Fruit fly (Drosophila melanogaster): ENCODE data around the gene Cse1.

Cse1 gene

dm6 chr2L:16793970-16794369 is 31.0 kb downstream of the Cse1 start, which contains the start of gene Ugt37C2:
Gene Ugt37C2 (plus strand): TSS chr2L:16794211.
- TF ChIP-seq CG17829 (tag; optimal IDR thresholded peaks at IDR 0.05) (no peak), p53 (GFP tag; optimal IDR thresholded peaks at IDR 0.05) (no peak), CG1792 (GFP tag; optimal IDR thresholded peaks at IDR 0.05) (no peak), CG2129 (GFP tag; IDR thresholded peaks at IDR 0.05; ENCODE audit: partially characterized antibody) (no peak), Trl (optimal IDR thresholded peaks at IDR 0.05) (peak; percentile 58 to 61), Trl (GFP tag; optimal IDR thresholded peaks at IDR 0.05) (no peak), Dbx (GFP tag; IDR thresholded peaks at IDR 0.05) (0 out of 3 replicates have a peak, but pooled peaks have one; percentile 23), eyg (GFP tag; optimal IDR thresholded peaks at IDR 0.05) (no peak), CG8290 (GFP tag; optimal IDR thresholded peaks at IDR 0.05) (no peak), CG8290 (tag; optimal IDR thresholded peaks at IDR 0.05) (peak in 1 of 2 experiments; percentile 12), Elba2 (GFP tag; optimal IDR thresholded peaks at IDR 0.05) (no peak), CG11456 (GFP tag; IDR thresholded peaks at IDR 0.05) (0 out of 3 replicates have a peak, but pooled peaks have one; percentile 20), hbn (GFP tag; IDR thresholded peaks at IDR 0.05; ENCODE audit: partially characterized antibody) (0 out of 2 replicates have a peak, but pooled peaks have one; percentile 28), CG12769 (tag; optimal IDR thresholded peaks at IDR 0.05) (peak; percentile 40), exex (tag; optimal IDR thresholded peaks at IDR 0.05) (peak; percentile 11), CG10654 (GFP tag; optimal IDR thresholded peaks at IDR 0.05) (no peak), sc (optimal IDR thresholded peaks at IDR 0.05) (no peak), sc (GFP tag; optimal IDR thresholded peaks at IDR 0.05) (no peak), ranshi (GFP tag; IDR thresholded peaks at IDR 0.05) (0 out of 2 replicates have a peak, but pooled peaks have one; percentile 14), HmgZ (tag; optimal IDR thresholded peaks at IDR 0.05) (no peak), chinmo (GFP tag; IDR thresholded peaks at IDR 0.05; ENCODE audit: partially characterized antibody) (0 out of 4 replicates have a peak, but pooled peaks have one; percentile 30), CG32767 (GFP tag; IDR thresholded peaks at IDR 0.05) (no peak), Med (GFP tag) (peak; percentile 54), CG4617 (GFP tag; optimal IDR thresholded peaks at IDR 0.05; ENCODE audit: borderline replicate concordance) (no peak), sug (tag; optimal IDR thresholded peaks at IDR 0.05) (peak; percentile 16), zfh1 (GFP tag; IDR thresholded peaks at IDR 0.05) (no peak), CG13296 (GFP tag; optimal IDR thresholded peaks at IDR 0.05) (no peak), CG4424 (GFP tag; optimal IDR thresholded peaks at IDR 0.05) (no peak), ttk (GFP tag; IDR thresholded peaks at IDR 0.05) (no peak), Jarid2 (GFP tag; optimal IDR thresholded peaks at IDR 0.05) (peak; percentile 80), twi (tag; optimal IDR thresholded peaks at IDR 0.05) (no peak), lbe (GFP tag; optimal IDR thresholded peaks at IDR 0.05) (no peak), CG33213 (GFP tag; optimal IDR thresholded peaks at IDR 0.05) (no peak), ken (GFP tag; IDR thresholded peaks at IDR 0.05) (0 out of 3 replicates have a peak, but pooled peaks have one; percentile 3), CG4404 (GFP tag; IDR thresholded peaks at IDR 0.05) (no peak), pita (GFP tag; optimal IDR thresholded peaks at IDR 0.05) (no peak), CG3163 (GFP tag; optimal IDR thresholded peaks at IDR 0.05) (peak; percentile 94), CG9609 (GFP tag; optimal IDR thresholded peaks at IDR 0.05) (no peak), mirr (GFP tag; optimal IDR thresholded peaks at IDR 0.05) (peak; percentile 18), peb (GFP tag; IDR thresholded peaks at IDR 0.05) (no peak), lab (GFP tag; optimal IDR thresholded peaks at IDR 0.05) (peak; percentile 27), CG12391 (tag; optimal IDR thresholded peaks at IDR 0.05) (no peak), CG7963 (GFP tag; IDR thresholded peaks at IDR 0.05; ENCODE audit: partially characterized antibody) (0 out of 3 replicates have a peak, but pooled peaks have one; percentile 15)
